Fruit fly (Drosophila melanogaster) S2 (cell line): ENCODE results near the gene CG6712.

Experiments
- CG8478 ChIP-seq: fragments of >200 bp; optimal IDR thresholded peaks from 2 replicates; lab custom pipeline; 2018
- CTCF ChIP-seq, 2 experiments: fragments of >200 bp; optimal IDR thresholded peaks; 2 replicates each; lab custom pipeline; 2018

Gene CG6712

DNA sequence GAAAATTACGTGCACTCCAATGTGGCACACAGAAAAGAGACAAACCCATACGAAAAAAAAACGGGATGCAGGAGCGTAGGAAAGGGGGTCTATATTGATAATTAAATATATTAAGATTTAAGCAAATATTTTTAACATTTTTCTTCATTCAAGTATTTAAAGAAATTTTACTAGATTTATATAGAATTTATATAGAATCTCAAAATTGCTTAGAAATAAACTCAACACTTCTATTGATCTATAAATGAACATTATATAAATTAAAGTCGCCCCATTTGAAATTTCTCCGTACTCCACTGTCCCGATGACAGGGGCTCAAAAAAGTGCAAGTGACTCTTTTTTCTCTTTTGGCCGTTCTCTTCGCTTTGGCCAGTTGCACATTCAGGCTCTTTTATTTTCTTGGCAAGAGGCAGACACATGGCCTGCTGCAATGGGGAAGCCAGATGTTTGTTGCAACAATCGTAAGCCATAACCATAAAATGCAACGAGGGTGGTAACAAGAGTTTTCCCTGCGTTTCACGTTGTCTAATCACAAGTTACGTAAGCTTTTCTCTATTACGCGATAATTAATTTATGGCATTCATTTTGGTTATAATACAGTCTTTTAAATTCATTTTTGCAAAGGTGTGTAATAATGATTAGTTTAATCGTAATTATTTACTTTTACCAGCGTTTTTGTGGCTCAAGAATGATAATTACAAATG, 30.5 kb downstream of the CG6712 start:
- no peak for TF ChIP-seq CG8478
- TF ChIP-seq CTCF (optimal IDR thresholded peaks at IDR 0.05; lab: Kevin White, UChicago), result no peak

DNA sequence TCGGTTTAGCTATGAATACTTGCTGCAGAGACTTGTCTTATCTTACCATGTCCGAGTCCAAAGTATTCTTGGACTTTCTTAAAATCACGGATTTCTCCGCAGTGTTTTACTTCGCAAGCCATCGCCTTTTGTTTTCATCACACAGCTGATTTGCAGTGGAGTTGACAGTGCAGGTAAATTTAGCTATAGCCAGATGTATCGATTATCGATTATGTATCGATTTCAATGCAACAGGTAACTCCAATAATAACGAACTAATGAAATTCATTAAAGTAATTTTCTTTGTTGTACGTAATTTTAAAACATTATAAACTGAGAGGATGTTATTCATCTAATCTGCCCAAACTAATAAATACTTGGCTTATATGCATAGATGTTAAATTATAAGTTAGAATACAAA, 33.3 kb downstream of the CG6712 start, which contains the start of gene Rab3-GAP:
TSS of gene Rab3-GAP (minus strand) at position 150 of the 400 bp plus-strand sequence.
- no peak for TF ChIP-seq CG8478
- no peak for TF ChIP-seq CTCF (optimal IDR thresholded peaks at IDR 0.05; lab: Kevin White, UChicago)

DNA sequence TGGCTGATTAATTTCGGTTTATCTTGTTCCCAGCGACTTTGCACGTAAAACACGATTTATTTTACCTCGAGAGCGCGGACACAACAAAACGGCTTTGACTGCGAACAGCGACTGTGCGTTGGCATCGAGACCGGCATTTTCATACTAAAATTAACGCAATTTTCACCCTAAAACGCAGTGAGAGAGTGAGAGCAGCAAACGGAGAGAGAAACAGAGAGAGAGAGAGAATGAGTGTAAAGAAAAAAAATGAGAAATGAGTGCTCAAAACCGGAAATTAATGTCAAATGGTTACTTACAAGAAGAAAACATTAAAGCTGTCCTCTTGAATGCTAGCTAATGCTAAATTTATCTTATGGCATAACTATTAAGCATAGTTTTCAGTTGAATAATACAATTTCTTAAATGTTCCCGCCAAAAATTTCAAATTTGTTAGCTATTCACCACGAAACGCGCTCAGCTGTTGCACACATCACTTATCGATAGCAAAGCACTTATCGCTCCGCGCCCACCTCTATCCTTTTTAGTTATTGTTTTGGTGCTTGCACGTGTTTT, 40.4 kb downstream of the CG6712 start, which contains the start of the genes JhI-21, RpL7-like and CG34164:
TSS of gene JhI-21 (minus strand) at position 206 of the 552 bp plus-strand sequence.
TSS of gene RpL7-like (plus strand) at position 490 of the 552 bp plus-strand sequence.
TSS of gene CG34164 (plus strand) at position 512 of the 552 bp plus-strand sequence.
- no peak for TF ChIP-seq CG8478
- TF ChIP-seq CTCF (optimal IDR thresholded peaks at IDR 0.05; lab: Kevin White, UChicago), result no peak

DNA sequence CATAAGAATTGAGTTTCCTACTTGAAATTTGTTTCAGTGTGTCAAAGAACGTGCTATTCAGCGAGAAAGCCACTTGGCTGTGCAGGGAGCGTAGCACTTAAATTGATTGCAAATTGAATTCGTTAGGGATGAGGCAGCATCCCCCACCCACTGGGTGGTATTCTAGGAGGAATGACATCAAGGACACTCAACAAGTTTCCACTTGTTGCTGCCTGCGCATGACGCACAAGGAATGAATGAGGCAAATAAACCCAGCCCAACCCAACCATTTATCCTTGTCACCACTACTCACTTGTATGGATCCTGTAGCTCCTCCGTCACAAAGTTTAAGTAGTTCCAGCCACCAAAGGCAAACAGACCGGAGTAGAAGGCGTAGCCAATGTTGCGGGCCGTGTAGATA, 42.9 kb downstream of the CG6712 start:
- TF ChIP-seq CG8478 (no peak), CTCF (optimal IDR thresholded peaks at IDR 0.05; lab: Kevin White, UChicago) (no peak)

DNA sequence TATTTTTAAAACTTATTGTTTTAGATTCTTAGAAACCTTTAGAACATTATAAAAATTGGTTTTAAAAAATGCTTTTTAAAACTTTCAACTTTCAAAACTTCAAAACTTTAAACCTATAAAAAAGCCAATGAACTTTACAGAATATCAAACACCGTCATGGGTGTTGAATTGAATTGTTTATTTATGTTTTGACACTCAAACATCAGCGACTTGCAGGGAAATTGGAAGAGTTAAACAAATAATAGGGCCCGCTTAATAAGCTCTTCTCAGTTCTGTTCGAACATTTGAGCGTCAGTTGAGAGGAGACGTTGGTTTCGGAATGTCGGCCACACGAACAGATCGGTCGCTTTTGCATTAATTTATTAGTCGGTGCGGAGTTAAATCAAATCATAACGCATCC, 47.2 kb downstream of the CG6712 start, which contains the start of gene PLCXD:
TSS of gene PLCXD (plus strand) at position 286 of the 400 bp plus-strand sequence.
- TF ChIP-seq CTCF (optimal IDR thresholded peaks at IDR 0.05; lab: Kevin White, UChicago) (no peak), CG8478 (no peak)

DNA sequence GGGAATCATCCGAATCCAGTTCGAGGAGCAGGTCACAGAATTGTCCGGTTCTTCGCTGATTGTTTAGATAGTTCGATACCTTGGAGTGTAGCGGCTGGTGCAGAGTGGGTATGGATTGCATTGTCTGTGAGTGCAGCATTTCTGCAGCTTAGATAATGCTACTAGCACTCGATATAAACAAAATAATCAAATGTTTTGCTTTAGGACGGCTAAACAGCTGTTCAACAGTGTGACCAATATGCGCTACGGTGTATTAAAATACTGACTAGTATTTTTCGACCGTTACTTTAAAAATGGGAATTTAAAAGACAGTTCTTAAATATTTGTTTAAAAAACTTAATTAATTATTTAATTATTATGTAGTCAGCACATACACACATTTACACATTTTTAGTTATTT, 47.6 kb downstream of the CG6712 start, which contains the start of gene Plzf:
TSS of gene Plzf (minus strand) at position 196 of the 400 bp plus-strand sequence.
- TF ChIP-seq CG8478 (no peak), CTCF (optimal IDR thresholded peaks at IDR 0.05; lab: Kevin White, UChicago) (no peak)

DNA sequence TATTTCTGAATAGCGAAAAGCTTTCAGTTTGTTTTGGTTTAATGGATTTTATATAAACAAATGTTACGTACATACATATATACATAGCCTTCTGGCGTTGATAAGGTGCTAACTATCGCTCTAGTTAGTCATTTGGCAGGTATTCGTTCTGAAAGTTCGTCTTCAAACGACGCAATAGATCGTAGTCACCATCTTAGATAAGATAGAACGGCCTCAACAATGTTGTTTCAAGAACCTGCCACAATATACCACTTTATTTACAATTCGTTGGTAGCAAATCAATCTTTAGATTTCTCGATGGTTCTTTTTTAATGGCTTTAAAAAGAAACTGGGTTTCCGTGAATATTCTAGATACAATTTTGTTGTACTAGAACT, 49.5 kb downstream of the CG6712 start:
- TF ChIP-seq CG8478, result no peak
- no peak for TF ChIP-seq CTCF (optimal IDR thresholded peaks at IDR 0.05; lab: Kevin White, UChicago)

DNA sequence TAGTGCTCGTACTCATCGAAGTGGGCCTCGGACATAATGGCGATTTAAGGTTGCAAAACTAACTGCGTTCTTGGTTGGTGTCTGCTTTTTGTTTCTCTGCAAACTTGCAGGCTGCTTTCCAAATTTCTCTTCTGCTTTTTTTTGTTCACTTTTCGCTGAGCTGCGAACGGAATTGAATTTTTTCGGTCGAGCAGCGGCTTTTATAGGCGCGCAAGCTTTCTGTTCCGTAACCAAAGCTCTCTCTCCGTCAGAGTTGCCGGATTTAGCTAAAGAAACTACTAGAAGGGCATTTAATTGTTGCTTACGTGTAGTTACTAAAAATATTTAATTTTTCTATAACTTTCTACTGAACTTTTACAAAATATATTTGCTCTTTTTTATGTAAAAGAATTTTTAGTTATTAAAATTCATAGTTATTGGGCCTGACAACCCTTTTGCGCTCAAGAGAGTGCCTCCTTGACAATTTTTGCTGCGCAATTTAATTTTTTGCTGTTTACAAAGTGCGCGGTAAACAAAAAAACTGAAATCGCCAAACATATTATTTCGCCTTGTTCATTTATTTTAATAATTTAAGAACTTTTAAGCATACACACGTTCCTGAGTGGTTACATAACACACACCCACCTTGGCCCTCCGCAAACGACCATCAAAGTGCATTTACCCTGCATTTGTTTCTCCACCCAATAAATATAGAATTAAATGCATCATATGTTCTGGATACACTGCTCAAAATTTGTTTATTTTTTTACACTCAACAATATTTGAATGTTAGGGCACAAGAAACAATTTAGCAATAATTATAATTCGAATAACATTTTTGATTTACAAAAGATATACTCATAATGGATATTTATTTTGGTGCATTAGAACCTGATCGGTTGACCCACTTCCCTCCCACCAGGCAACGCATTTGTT, 50.1 kb downstream of the CG6712 start, which contains the start of gene CG6770:
TSS of gene CG6770 (minus strand) at position 178 of the 915 bp plus-strand sequence.
- TF ChIP-seq CG8478 (no peak), CTCF (optimal IDR thresholded peaks at IDR 0.05; lab: Kevin White, UChicago) (no peak)

DNA sequence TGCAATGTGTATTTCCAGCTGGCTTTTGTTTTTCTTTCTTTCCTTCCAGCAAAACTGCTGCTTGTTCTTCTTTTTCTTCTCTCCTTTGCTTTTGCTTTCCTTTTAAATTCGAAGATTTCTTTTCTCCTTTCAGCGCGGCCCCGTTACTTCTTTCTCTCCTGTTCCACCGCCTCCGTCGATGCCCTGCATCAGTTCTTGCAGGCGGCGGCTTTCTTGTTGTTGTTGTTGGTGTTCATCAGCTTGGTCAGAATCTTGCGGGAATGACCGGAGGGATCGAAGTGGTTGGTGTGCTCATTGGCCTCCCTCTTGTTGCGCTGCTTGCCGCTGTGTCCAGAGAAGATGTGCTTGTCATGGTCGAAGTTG, 50.8 kb downstream of the CG6712 start:
- TF ChIP-seq CTCF (optimal IDR thresholded peaks at IDR 0.05; lab: Kevin White, UChicago) (no peak), CG8478 (no peak)
